Fruit fly (Drosophila melanogaster) whole organism, embryonic: Measurements from ENCODE around the gene CG3348.

ENCODE experiments used
- CG10959 ChIP-seq: fragments of 200-800 bp; sonication (Bioruptor generic); IDR thresholded peaks from 2 replicates; pipeline ENCODE4 v1.3.6; 2022; ENCODE audit warnings: missing biosample characterization, missing genetic modification characterization
- CG11085 ChIP-seq: fragments of 200-800 bp; sonication (Bioruptor generic); IDR thresholded peaks from 2 replicates; pipeline ENCODE4 v1.3.6; 2022; ENCODE audit warnings: missing biosample characterization, missing genetic modification characterization
- CG14667 ChIP-seq: fragments of 200-800 bp; sonication (Bioruptor generic); IDR thresholded peaks from 2 replicates; pipeline ENCODE4 v1.3.6; 2022; ENCODE audit warnings: missing biosample characterization, missing genetic modification characterization
- CG1602 ChIP-seq: fragments of 200-800 bp; sonication (Bioruptor generic); optimal IDR thresholded peaks from 3 replicates; lab custom pipeline; 2016; ENCODE audit warnings: missing biosample characterization, missing genetic modification characterization
- CG17328 ChIP-seq: fragments of 200-800 bp; sonication (Bioruptor generic); IDR thresholded peaks from 2 replicates; pipeline ENCODE4 v1.3.6; 2022; ENCODE audit warnings: missing biosample characterization, missing genetic modification characterization
- CG1792 ChIP-seq: fragments of 200-800 bp; sonication (Bioruptor generic); optimal IDR thresholded peaks from 2 replicates; lab custom pipeline; 2016; ENCODE audit warnings: missing biosample characterization, missing genetic modification characterization
- CG18476 ChIP-seq: fragments of 200-800 bp; sonication (Bioruptor generic); optimal IDR thresholded peaks from 2 replicates; lab custom pipeline; 2016; ENCODE audit warnings: missing biosample characterization, mild to moderate bottlenecking, missing genetic modification characterization
- CG18599 ChIP-seq: fragments of 200-800 bp; sonication (Bioruptor generic); optimal IDR thresholded peaks from 3 replicates; lab custom pipeline; 2017; ENCODE audit warnings: missing biosample characterization, missing genetic modification characterization, mild to moderate bottlenecking, moderate library complexity, missing genetic modification reagents
- CG30020 ChIP-seq: fragments of 200-800 bp; optimal IDR thresholded peaks from 2 replicates; lab custom pipeline; 2019; ENCODE audit warnings: missing biosample characterization, mild to moderate bottlenecking, missing genetic modification characterization, moderate library complexity
- CG32532 ChIP-seq: fragments of 200-800 bp; sonication (Bioruptor generic); IDR thresholded peaks from 2 replicates; pipeline ENCODE4 v1.3.6; 2022; ENCODE audit warnings: missing biosample characterization, missing genetic modification characterization
- CG3838 ChIP-seq: fragments of 200-800 bp; sonication (Bioruptor generic); optimal IDR thresholded peaks from 3 replicates; lab custom pipeline; 2016; ENCODE audit warnings: missing biosample characterization, missing genetic modification characterization
- CG4404 ChIP-seq: fragments of 200-800 bp; sonication (Bioruptor generic); IDR thresholded peaks from 2 replicates; pipeline ENCODE4 v1.3.6; 2022; ENCODE audit warnings: missing biosample characterization, missing genetic modification characterization
- CG5953 ChIP-seq: fragments of 200-800 bp; sonication (Bioruptor generic); IDR thresholded peaks from 2 replicates; pipeline ENCODE4 v1.3.6; 2022; ENCODE audit warnings: missing biosample characterization, missing genetic modification characterization
- CG8281 ChIP-seq: fragments of 200-800 bp; sonication (Bioruptor generic); optimal IDR thresholded peaks from 2 replicates; lab custom pipeline; 2018; ENCODE audit warnings: missing biosample characterization, mild to moderate bottlenecking, missing genetic modification characterization, moderate library complexity
- CG8478 ChIP-seq: fragments of >200 bp; optimal IDR thresholded peaks from 2 replicates; lab custom pipeline; 2018
- CG9817 ChIP-seq: fragments of 200-800 bp; sonication (Bioruptor generic); optimal IDR thresholded peaks from 2 replicates; lab custom pipeline; 2018; ENCODE audit warnings: missing biosample characterization, mild to moderate bottlenecking, missing genetic modification characterization, moderate library complexity
- Camta ChIP-seq: fragments of 200-800 bp; sonication (Bioruptor generic); optimal IDR thresholded peaks from 2 replicates; lab custom pipeline; 2016; ENCODE audit warnings: missing biosample characterization, missing genetic modification characterization
- Deaf1 ChIP-seq: fragments of 200-800 bp; optimal IDR thresholded peaks from 3 replicates; lab custom pipeline; 2019; ENCODE audit warnings: missing biosample characterization, mild to moderate bottlenecking, missing genetic modification characterization, moderate library complexity
- Doc2 ChIP-seq: fragments of 200-800 bp; sonication (Bioruptor generic); IDR thresholded peaks from 2 replicates; pipeline ENCODE4 v1.3.6; 2022; ENCODE audit warnings: missing biosample characterization, missing genetic modification characterization
- Fer1 ChIP-seq: fragments of 200-800 bp; sonication (Bioruptor generic); optimal IDR thresholded peaks from 2 replicates; lab custom pipeline; 2017; ENCODE audit warnings: missing biosample characterization, mild to moderate bottlenecking, missing genetic modification characterization
- HHEX ChIP-seq: fragments of 200-800 bp; sonication (Bioruptor generic); optimal IDR thresholded peaks from 3 replicates; lab custom pipeline; 2017; ENCODE audit warnings: missing biosample characterization, mild to moderate bottlenecking, missing genetic modification characterization, missing genetic modification reagents
- HLH3B ChIP-seq: fragments of 200-800 bp; sonication (Bioruptor generic); IDR thresholded peaks from 2 replicates; pipeline ENCODE4 v1.3.6; 2022; ENCODE audit warnings: missing biosample characterization, missing genetic modification characterization
- Hmr ChIP-seq: fragments of 200-800 bp; sonication (Bioruptor generic); optimal IDR thresholded peaks from 3 replicates; lab custom pipeline; 2017; ENCODE audit warnings: mild to moderate bottlenecking, missing biosample characterization, missing genetic modification reagents, missing genetic modification characterization
- Hmx ChIP-seq: fragments of 200-800 bp; sonication (Bioruptor generic); optimal IDR thresholded peaks from 2 replicates; lab custom pipeline; 2016; ENCODE audit warnings: missing biosample characterization, missing genetic modification characterization
- Meics ChIP-seq: fragments of 200-800 bp; sonication (Bioruptor generic); optimal IDR thresholded peaks from 2 replicates; lab custom pipeline; 2017; ENCODE audit warnings: missing biosample characterization, mild to moderate bottlenecking, missing genetic modification characterization
- NFAT ChIP-seq: fragments of 200-800 bp; sonication (Bioruptor generic); IDR thresholded peaks from 2 replicates; pipeline ENCODE4 v1.3.6; 2022; ENCODE audit warnings: missing biosample characterization, missing genetic modification characterization
- NfI ChIP-seq: fragments of 200-800 bp; sonication (Bioruptor generic); optimal IDR thresholded peaks from 3 replicates; lab custom pipeline; 2018; ENCODE audit warnings: missing biosample characterization, mild to moderate bottlenecking, missing genetic modification characterization, moderate library complexity
- Pdp1 ChIP-seq, 2 experiments: fragments of 200-800 bp; sonication (Bioruptor generic); optimal IDR thresholded peaks; 3 replicates each; lab custom pipeline; 2016; ENCODE audit warnings: missing biosample characterization in 2 of 2, missing genetic modification characterization in 2 of 2, mild to moderate bottlenecking in 1 of 2, moderate library complexity in 1 of 2
- Rx ChIP-seq: fragments of 200-800 bp; sonication (Bioruptor generic); IDR thresholded peaks from 2 replicates; pipeline ENCODE4 v1.3.6; 2022; ENCODE audit warnings: missing biosample characterization, missing genetic modification characterization
- az2 ChIP-seq: fragments of 200-800 bp; sonication (Bioruptor generic); optimal IDR thresholded peaks from 3 replicates; lab custom pipeline; 2016; ENCODE audit warnings: missing biosample characterization, missing genetic modification characterization
- br ChIP-seq: fragments of >200 bp; optimal IDR thresholded peaks from 2 replicates; lab custom pipeline; 2017
- cad ChIP-seq: fragments of >200 bp; optimal IDR thresholded peaks from 2 replicates; lab custom pipeline; 2017; ENCODE audit warnings: missing biosample characterization, missing genetic modification characterization
- chif ChIP-seq, 2 experiments: fragments of 200-800 bp; sonication (Bioruptor generic); optimal IDR thresholded peaks; 3 replicates each; lab custom pipeline; 2016; ENCODE audit warnings: missing biosample characterization in 2 of 2, missing genetic modification characterization in 2 of 2
- cwo ChIP-seq: fragments of 200-800 bp; sonication (Bioruptor generic); optimal IDR thresholded peaks from 3 replicates; lab custom pipeline; 2017; ENCODE audit warnings: missing biosample characterization, missing genetic modification characterization, mild to moderate bottlenecking, moderate library complexity, missing genetic modification reagents
- dan ChIP-seq: fragments of 200-800 bp; sonication (Bioruptor generic); IDR thresholded peaks from 2 replicates; pipeline ENCODE4 v1.3.6; 2022; ENCODE audit warnings: missing biosample characterization, missing genetic modification characterization
- hbn ChIP-seq: fragments of 200-800 bp; sonication (Bioruptor generic); IDR thresholded peaks from 2 replicates; pipeline ENCODE4 v1.3.6; 2022; ENCODE audit warnings: missing biosample characterization, missing genetic modification characterization; ENCODE audit not compliant: partially characterized antibody
- ind ChIP-seq: fragments of 200-800 bp; sonication (Bioruptor generic); optimal IDR thresholded peaks from 3 replicates; lab custom pipeline; 2016; ENCODE audit warnings: missing biosample characterization, missing genetic modification characterization
- mam ChIP-seq: fragments of 200-800 bp; sonication (Bioruptor generic); optimal IDR thresholded peaks from 3 replicates; lab custom pipeline; 2016; ENCODE audit warnings: missing biosample characterization, missing genetic modification characterization
- onecut ChIP-seq: fragments of 200-800 bp; sonication (Bioruptor generic); IDR thresholded peaks from 2 replicates; pipeline ENCODE4 v1.3.6; 2022; ENCODE audit warnings: missing biosample characterization, missing genetic modification characterization
- pan ChIP-seq, 4 experiments: fragments of >200 bp in 3 of 4; fragments of 200-800 bp in 1 of 4; sonication (Bioruptor generic) in 1 of 4; optimal IDR thresholded peaks in 3 of 4; IDR thresholded peaks in 1 of 4; 2 replicates each; pipeline versions ENCODE4 v1.3.6 to Lab custom; 2017 to 2022; ENCODE audit warnings: missing biosample characterization in 2 of 4, missing genetic modification characterization in 2 of 4, mixed read lengths in 1 of 4
- pfk ChIP-seq: fragments of 200-800 bp; sonication (Bioruptor generic); optimal IDR thresholded peaks from 2 replicates; lab custom pipeline; 2018; ENCODE audit warnings: missing biosample characterization, mild to moderate bottlenecking, missing genetic modification characterization, moderate library complexity
- pnt ChIP-seq: fragments of 200-800 bp; sonication (Bioruptor generic); optimal IDR thresholded peaks from 3 replicates; lab custom pipeline; 2016; ENCODE audit warnings: missing biosample characterization, missing genetic modification characterization
- rib ChIP-seq: fragments of 200-800 bp; sonication (Bioruptor generic); IDR thresholded peaks from 2 replicates; pipeline ENCODE4 v1.3.6; 2022; ENCODE audit warnings: missing biosample characterization, missing genetic modification characterization
- salm ChIP-seq: fragments of 200-800 bp; sonication (Bioruptor generic); optimal IDR thresholded peaks from 2 replicates; lab custom pipeline; 2018; ENCODE audit warnings: missing biosample characterization, mild to moderate bottlenecking, missing genetic modification characterization
- sima ChIP-seq: fragments of 200-800 bp; sonication (Bioruptor generic); optimal IDR thresholded peaks from 2 replicates; lab custom pipeline; 2016; ENCODE audit warnings: missing biosample characterization, missing genetic modification characterization
- slou ChIP-seq: fragments of 200-800 bp; sonication (Bioruptor generic); optimal IDR thresholded peaks from 3 replicates; lab custom pipeline; 2016; ENCODE audit warnings: missing biosample characterization, missing genetic modification characterization
- tgo ChIP-seq: fragments of 200-800 bp; sonication (Bioruptor generic); IDR thresholded peaks from 3 replicates; pipeline ENCODE4 v1.3.6; 2022; ENCODE audit warnings: missing biosample characterization, missing genetic modification characterization
- ttk ChIP-seq: fragments of 200-800 bp; sonication (Bioruptor generic); IDR thresholded peaks from 2 replicates; pipeline ENCODE4 v2.1.2; 2022; ENCODE audit warnings: missing biosample characterization, missing genetic modification characterization
- tx ChIP-seq: fragments of 200-800 bp; sonication (Bioruptor generic); optimal IDR thresholded peaks from 2 replicates; lab custom pipeline; 2016; ENCODE audit warnings: missing biosample characterization, missing genetic modification characterization
- wor ChIP-seq: fragments of 200-800 bp; sonication (Bioruptor generic); IDR thresholded peaks from 2 replicates; pipeline ENCODE4 v1.3.6; 2022; ENCODE audit warnings: missing biosample characterization, missing genetic modification characterization

The CG3348 gene

dm6 chr3R:27273118-27274062 is 18.6 kb downstream of the CG3348 start, which contains the start of gene CG5934 (continued):
- TF ChIP-seq tgo (GFP tag; lab: Robert Waterston, UW) (no peak), CG4404 (no peak), ttk (peak; percentile 48; the same call in 1 of the 2 replicates), rib (no peak), sima (GFP tag; lab: Kevin White, UChicago) (no peak), Hmr (GFP tag; lab: Kevin White, UChicago) (peak; percentile 50), HLH3B (no peak), CG5953 (no peak), CG1602 (GFP tag; lab: Kevin White, UChicago) (no peak), onecut (no peak), hbn (GFP tag; lab: Robert Waterston, UW) (no peak), Camta (GFP tag; lab: Kevin White, UChicago) (no peak), CG17328 (GFP tag; lab: Robert Waterston, UW) (no peak), HHEX (no peak), CG32532 (GFP tag; lab: Robert Waterston, UW) (no peak), Rx (GFP tag; lab: Robert Waterston, UW) (no peak), pfk (GFP tag; lab: Kevin White, UChicago) (peak; percentile 1), CG11085 (peak; percentile 14; the same call in 1 of the 2 replicates), dan (GFP tag; lab: Robert Waterston, UW) (no peak), br (lab: Kevin White, UChicago) (no peak), mam (GFP tag; lab: Kevin White, UChicago) (peak; percentile 68), CG8478 (no peak), CG8281 (tag; lab: Kevin White, UChicago) (no peak), Meics (peak; percentile 17), chif (GFP tag; optimal IDR thresholded peaks at IDR 0.05; lab: Kevin White, UChicago) (no peak), Doc2 (GFP tag; lab: Robert Waterston, UW) (no peak), CG3838 (GFP tag; lab: Kevin White, UChicago) (no peak), NfI (GFP tag; lab: Kevin White, UChicago) (peak; percentile 47), CG18599 (GFP tag; lab: Kevin White, UChicago) (peak; percentile 45), Fer1 (GFP tag; lab: Kevin White, UChicago) (no peak), az2 (GFP tag; lab: Kevin White, UChicago) (no peak), pnt (GFP tag; lab: Kevin White, UChicago) (no peak), NFAT (GFP tag; lab: Robert Waterston, UW) (peak; percentile 59; the same call in 1 of the 2 replicates), ind (GFP tag; lab: Kevin White, UChicago) (peak; percentile 42), CG10959 (GFP tag; lab: Robert Waterston, UW) (no peak), tx (peak; percentile 2), pan (optimal IDR thresholded peaks at IDR 0.05; lab: Kevin White, UChicago) (no peak), pan (GFP tag; optimal IDR thresholded peaks at IDR 0.05 in 1 of 2, IDR thresholded peaks at IDR 0.05 in 1 of 2) (peak in 1 of 2 experiments; percentile 26), CG9817 (peak; percentile 36), cad (GFP tag; lab: Kevin White, UChicago) (no peak), salm (no peak), slou (GFP tag; lab: Kevin White, UChicago) (no peak), Hmx (no peak), wor (GFP tag; lab: Robert Waterston, UW) (no peak), Deaf1 (tag; lab: Kevin White, UChicago) (peak; percentile 72), cwo (no peak), CG30020 (tag; lab: Kevin White, UChicago) (no peak), CG14667 (GFP tag; lab: Robert Waterston, UW) (no peak), CG1792 (GFP tag; lab: Kevin White, UChicago) (no peak), CG18476 (GFP tag; lab: Kevin White, UChicago) (peak; percentile 12), Pdp1 (GFP tag; optimal IDR thresholded peaks at IDR 0.05; lab: Kevin White, UChicago) (peak in 1 of 2 experiments; percentile 63)
